Worm (Caenorhabditis elegans): ENCODE data around the gene R03D7.8.

The R03D7.8 gene

ce11 chrII:10956793-10957192 is at the start of gene R03D7.8:
TSS of gene R03D7.8 (minus strand) at chrII:10956893.
- no peak for TF ChIP-seq sox-4 (tag; optimal IDR thresholded peaks at IDR 0.05)

- TF ChIP-seq fos-1 (tag; optimal IDR thresholded peaks at IDR 0.05) (no peak), snu-23 (GFP tag; optimal IDR thresholded peaks at IDR 0.05) (no peak), lin-14 (GFP tag; optimal IDR thresholded peaks at IDR 0.05) (peak; percentile 30), ceh-63 (GFP tag; optimal IDR thresholded peaks at IDR 0.05) (no peak), lin-13 (GFP tag; optimal IDR thresholded peaks at IDR 0.05) (no peak), tlp-1 (tag; optimal IDR thresholded peaks at IDR 0.05) (no peak)
Observed at ce11 chrII:11004381-11004780, 47.7 kb upstream of the R03D7.8 start.

- TF ChIP-seq nhr-47 (tag; optimal IDR thresholded peaks at IDR 0.05) (peak; percentile 18), ceh-63 (GFP tag; optimal IDR thresholded peaks at IDR 0.05) (no peak), nhr-71 (tag; optimal IDR thresholded peaks at IDR 0.05) (peak; percentile 27)
Observed at ce11 chrII:10999109-10999508, 42.4 kb upstream of the R03D7.8 start.

ce11 chrII:10995600-10995999 is 38.9 kb upstream of the R03D7.8 start:
- TF ChIP-seq tlp-1 (tag; optimal IDR thresholded peaks at IDR 0.05): no peak
- TF ChIP-seq fkh-8 (tag; optimal IDR thresholded peaks at IDR 0.05): no peak
- no peak for TF ChIP-seq grh-1 (GFP tag; IDR thresholded peaks at IDR 0.05)
- no peak for TF ChIP-seq ama-1 (optimal IDR thresholded peaks at IDR 0.05)
- no peak for TF ChIP-seq ceh-82 (tag; optimal IDR thresholded peaks at IDR 0.05)
- TF ChIP-seq jun-1 (tag; optimal IDR thresholded peaks at IDR 0.05): no peak
- TF ChIP-seq ceh-90 (tag; optimal IDR thresholded peaks at IDR 0.05): no peak
- no peak for TF ChIP-seq fos-1 (tag; optimal IDR thresholded peaks at IDR 0.05)
- TF ChIP-seq nhr-12 (tag; optimal IDR thresholded peaks at IDR 0.05): no peak
- TF ChIP-seq ces-1 (GFP tag; optimal IDR thresholded peaks at IDR 0.05): no peak
- no peak for TF ChIP-seq nhr-11 (tag; optimal IDR thresholded peaks at IDR 0.05)
- no peak for TF ChIP-seq nhr-84 (tag; optimal IDR thresholded peaks at IDR 0.05)
- TF ChIP-seq mef-2 (tag; optimal IDR thresholded peaks at IDR 0.05): no peak
- TF ChIP-seq zag-1 (tag; optimal IDR thresholded peaks at IDR 0.05): no peak
- no peak for TF ChIP-seq sup-37 (GFP tag; optimal IDR thresholded peaks at IDR 0.05)

ce11 chrII:10993607-10994229 is 37.0 kb upstream of the R03D7.8 start:
- TF ChIP-seq pax-3 (tag; optimal IDR thresholded peaks at IDR 0.05): no peak
- no peak for TF ChIP-seq unc-98 (GFP tag; IDR thresholded peaks at IDR 0.05)
- TF ChIP-seq hlh-4 (tag; optimal IDR thresholded peaks at IDR 0.05): no peak
- TF ChIP-seq nhr-85 (tag): peak; percentile 74
- TF ChIP-seq lin-14 (GFP tag; optimal IDR thresholded peaks at IDR 0.05): peak; percentile 29
- no peak for TF ChIP-seq fos-1 (tag; optimal IDR thresholded peaks at IDR 0.05)

- TF ChIP-seq egl-13 (tag; optimal IDR thresholded peaks at IDR 0.05) (peak; percentile 10), lsy-2 (tag; optimal IDR thresholded peaks at IDR 0.05) (peak in 1 of 2 experiments; percentile 8), lin-14 (GFP tag; optimal IDR thresholded peaks at IDR 0.05) (peak; percentile 70), tbx-2 (tag; optimal IDR thresholded peaks at IDR 0.05) (peak; percentile 21), blmp-1 (tag; optimal IDR thresholded peaks at IDR 0.05) (no peak), unc-30 (tag; optimal IDR thresholded peaks at IDR 0.05) (no peak), nhr-71 (tag; optimal IDR thresholded peaks at IDR 0.05) (peak; percentile 5)
Observed at ce11 chrII:10990592-10990991, 33.9 kb upstream of the R03D7.8 start.

ce11 chrII:10989180-10989579 is 32.5 kb upstream of the R03D7.8 start:
- no peak for TF ChIP-seq pax-3 (tag; optimal IDR thresholded peaks at IDR 0.05)

Measured in whole organism, L1 larva.